Worm (Caenorhabditis elegans) whole organism, young adult: Measurements from ENCODE around the gene pph-4.2.

Experiments used
- B0019.2 ChIP-seq: fragments of 200-800 bp; sonication (Bioruptor generic); conservative IDR thresholded peaks from 2 replicates; pipeline ENCODE4 v1.3.6; 2022; ENCODE audit warnings: missing genetic modification reagents, missing genetic modification characterization, missing compliant biosample characterization
- B0261.1 ChIP-seq: sonication (generic microtip); optimal IDR thresholded peaks from 2 replicates; lab custom pipeline; 2016; ENCODE audit warnings: mild to moderate bottlenecking, missing genetic modification characterization, moderate library complexity, missing compliant biosample characterization
- C06A6.2 ChIP-seq: fragments of 200-800 bp; sonication (Bioruptor generic); conservative IDR thresholded peaks from 2 replicates; pipeline ENCODE4 v1.3.6; 2022; ENCODE audit warnings: missing genetic modification characterization, missing compliant biosample characterization
- D2030.7 ChIP-seq: fragments of 200-800 bp; sonication (Bioruptor generic); IDR thresholded peaks from 2 replicates; pipeline ENCODE4 v1.3.6; 2022; ENCODE audit warnings: missing genetic modification reagents, missing genetic modification characterization, missing compliant biosample characterization
- F10E7.11 ChIP-seq: sonication (generic microtip); optimal IDR thresholded peaks from 2 replicates; lab custom pipeline; 2017; ENCODE audit warnings: mild to moderate bottlenecking, missing genetic modification characterization, moderate library complexity, missing compliant biosample characterization
- F39B2.1 ChIP-seq: fragments of 200-800 bp; sonication (Bioruptor generic); IDR thresholded peaks from 2 replicates; pipeline ENCODE4 v1.3.6; 2022; ENCODE audit warnings: missing genetic modification reagents, missing genetic modification characterization, missing compliant biosample characterization
- F49E8.2 ChIP-seq: sonication (generic microtip); optimal IDR thresholded peaks from 3 replicates; lab custom pipeline; 2017; ENCODE audit warnings: missing genetic modification characterization, mild to moderate bottlenecking, missing compliant biosample characterization, antibody characterized with exemption, moderate library complexity; ENCODE audit not compliant: insufficient read depth
- F55B11.4 ChIP-seq: sonication (generic microtip); optimal IDR thresholded peaks from 2 replicates; lab custom pipeline; 2016; ENCODE audit warnings: missing compliant biosample characterization, missing genetic modification characterization, borderline replicate concordance; ENCODE audit not compliant: insufficient read depth
- K11D2.4 ChIP-seq: fragments of 200-800 bp; sonication (Bioruptor generic); IDR thresholded peaks from 2 replicates; pipeline ENCODE4 v1.3.6; 2022; ENCODE audit warnings: missing genetic modification reagents, missing genetic modification characterization, missing compliant biosample characterization
- Y53G8AR.9 ChIP-seq: fragments of 200-800 bp; sonication (Bioruptor generic); conservative IDR thresholded peaks from 2 replicates; pipeline ENCODE4 v1.3.6; 2022; ENCODE audit warnings: missing genetic modification reagents, missing genetic modification characterization, missing compliant biosample characterization
- Y95B8A.8 ChIP-seq: fragments of 200-800 bp; sonication (Bioruptor generic); IDR thresholded peaks from 2 replicates; pipeline ENCODE4 v1.3.6; 2022; ENCODE audit warnings: missing genetic modification reagents, missing genetic modification characterization, missing compliant biosample characterization
- akir-1 ChIP-seq: fragments of 200-800 bp; sonication (Bioruptor generic); optimal IDR thresholded peaks from 2 replicates; lab custom pipeline; 2018; ENCODE audit warnings: mild to moderate bottlenecking, missing genetic modification characterization, moderate library complexity, missing compliant biosample characterization
- aptf-3 ChIP-seq: fragments of 200-800 bp; sonication (Bioruptor generic); IDR thresholded peaks from 2 replicates; pipeline ENCODE4 v1.3.6; 2022; ENCODE audit warnings: missing genetic modification characterization, missing compliant biosample characterization
- attf-3 ChIP-seq: fragments of 200-800 bp; sonication (Bioruptor generic); conservative IDR thresholded peaks from 2 replicates; pipeline ENCODE4 v1.3.6; 2022; ENCODE audit warnings: missing genetic modification reagents, missing genetic modification characterization, missing compliant biosample characterization
- cebp-1 ChIP-seq, 2 experiments: fragments of 200-800 bp in 1 of 2; sonication (Bioruptor generic) in 1 of 2; sonication (generic microtip) in 1 of 2; IDR thresholded peaks in 1 of 2; optimal IDR thresholded peaks in 1 of 2; 2 replicates each; pipeline versions ENCODE4 v1.3.6 to Lab custom; 2017 to 2022; ENCODE audit warnings: missing compliant biosample characterization in 2 of 2, missing genetic modification characterization in 2 of 2, mild to moderate bottlenecking in 1 of 2, missing genetic modification reagents in 1 of 2, moderate library complexity in 1 of 2
- ceh-79 ChIP-seq: sonication (generic microtip); optimal IDR thresholded peaks from 2 replicates; lab custom pipeline; 2017; ENCODE audit warnings: mild to moderate bottlenecking, missing genetic modification characterization, missing compliant biosample characterization
- ceh-91 ChIP-seq: fragments of 200-800 bp; sonication (Bioruptor generic); IDR thresholded peaks from 2 replicates; pipeline ENCODE4 v1.3.6; 2022; ENCODE audit warnings: missing genetic modification reagents, missing genetic modification characterization, missing compliant biosample characterization
- chd-7 ChIP-seq: sonication (generic microtip); optimal IDR thresholded peaks from 2 replicates; lab custom pipeline; 2016; ENCODE audit warnings: mild to moderate bottlenecking, missing genetic modification characterization, moderate library complexity, missing compliant biosample characterization
- die-1 ChIP-seq: sonication (generic microtip); optimal IDR thresholded peaks from 2 replicates; lab custom pipeline; 2016; ENCODE audit warnings: missing genotype, mild to moderate bottlenecking, missing genetic modification characterization, missing compliant biosample characterization
- dox-1 ChIP-seq: fragments of 200-800 bp; sonication (Bioruptor generic); IDR thresholded peaks from 2 replicates; pipeline ENCODE4 v1.3.6; 2022; ENCODE audit warnings: missing genetic modification reagents, missing genetic modification characterization, missing compliant biosample characterization
- dpff-1 ChIP-seq: sonication (generic microtip); optimal IDR thresholded peaks from 2 replicates; lab custom pipeline; 2017; ENCODE audit warnings: mild to moderate bottlenecking, missing genetic modification characterization, missing compliant biosample characterization
- dpl-1 ChIP-seq: fragments of 150-350 bp; optimal IDR thresholded peaks from 2 replicates; lab custom pipeline; 2014; ENCODE audit warnings: missing biosample characterization, missing genetic modification reagents, missing genetic modification characterization
- efl-1 ChIP-seq: fragments of 150-350 bp; optimal IDR thresholded peaks from 2 replicates; lab custom pipeline; 2014; ENCODE audit warnings: missing biosample characterization, missing genetic modification reagents, missing genetic modification characterization
- ekl-4 ChIP-seq: fragments of 200-800 bp; sonication (Bioruptor generic); IDR thresholded peaks from 2 replicates; pipeline ENCODE4 v1.3.6; 2022; ENCODE audit warnings: missing genetic modification reagents, missing genetic modification characterization, missing compliant biosample characterization
- gei-17 ChIP-seq: fragments of 200-800 bp; sonication (Bioruptor generic); optimal IDR thresholded peaks from 2 replicates; lab custom pipeline; 2018; ENCODE audit warnings: mild to moderate bottlenecking, missing genetic modification characterization, missing compliant biosample characterization
- hsf-1 ChIP-seq: fragments of 200-800 bp; sonication (Bioruptor generic); IDR thresholded peaks from 2 replicates; pipeline ENCODE4 v1.3.6; 2022; ENCODE audit warnings: missing genetic modification reagents, missing genetic modification characterization, missing compliant biosample characterization
- lin-35 ChIP-seq, 3 experiments: fragments of 150-350 bp in 2 of 3; sonication (generic microtip) in 1 of 3; optimal IDR thresholded peaks; 2 replicates each; lab custom pipeline; 2014 to 2018; ENCODE audit warnings: missing biosample characterization in 3 of 3, missing genetic modification characterization in 3 of 3, missing genetic modification reagents in 3 of 3
- lin-54 ChIP-seq: fragments of 200-800 bp; sonication (Bioruptor generic); optimal IDR thresholded peaks from 2 replicates; lab custom pipeline; 2018; ENCODE audit warnings: mild to moderate bottlenecking, missing genetic modification characterization, missing compliant biosample characterization
- lir-1 ChIP-seq: fragments of 200-800 bp; sonication (Bioruptor generic); conservative IDR thresholded peaks from 2 replicates; pipeline ENCODE4 v1.3.6; 2022; ENCODE audit warnings: missing genetic modification reagents, missing genetic modification characterization, missing compliant biosample characterization
- lsl-1 ChIP-seq: fragments of 200-800 bp; sonication (Bioruptor generic); optimal IDR thresholded peaks from 2 replicates; lab custom pipeline; 2018; ENCODE audit warnings: mild to moderate bottlenecking, missing genetic modification characterization, moderate library complexity, missing compliant biosample characterization
- lsy-27 ChIP-seq: sonication (generic microtip); optimal IDR thresholded peaks from 2 replicates; lab custom pipeline; 2017; ENCODE audit warnings: missing genetic modification characterization, mild to moderate bottlenecking, missing compliant biosample characterization, antibody characterized with exemption, missing genotype, borderline replicate concordance; ENCODE audit not compliant: insufficient read depth
- madf-6 ChIP-seq: fragments of 200-800 bp; sonication (Bioruptor generic); IDR thresholded peaks from 2 replicates; pipeline ENCODE4 v1.3.6; 2022; ENCODE audit warnings: missing genetic modification reagents, missing genetic modification characterization, missing compliant biosample characterization
- mcd-1 ChIP-seq: fragments of 200-800 bp; sonication (Bioruptor generic); IDR thresholded peaks from 2 replicates; pipeline ENCODE4 v1.3.6; 2022; ENCODE audit warnings: missing genetic modification reagents, missing genetic modification characterization, missing compliant biosample characterization
- mxl-1 ChIP-seq: sonication (generic microtip); optimal IDR thresholded peaks from 2 replicates; lab custom pipeline; 2016; ENCODE audit warnings: missing genetic modification characterization, missing compliant biosample characterization
- nfya-2 ChIP-seq: fragments of 200-800 bp; sonication (Bioruptor generic); IDR thresholded peaks from 2 replicates; pipeline ENCODE4 v1.3.6; 2022; ENCODE audit warnings: missing genetic modification reagents, missing genetic modification characterization, missing compliant biosample characterization
- nhr-27 ChIP-seq: fragments of 200-800 bp; sonication (Bioruptor generic); optimal IDR thresholded peaks from 2 replicates; lab custom pipeline; 2018; ENCODE audit warnings: mild to moderate bottlenecking, missing genetic modification characterization, moderate library complexity, missing compliant biosample characterization
- rec-8 ChIP-seq, 2 experiments: sonication (generic microtip); optimal IDR thresholded peaks; 2 replicates each; lab custom pipeline; 2016; ENCODE audit warnings: mild to moderate bottlenecking in 2 of 2, missing genetic modification characterization in 2 of 2, missing genetic modification reagents in 2 of 2, missing genotype in 2 of 2, missing biosample characterization in 1 of 2, missing compliant biosample characterization in 1 of 2, moderate library complexity in 1 of 2
- rpc-1 ChIP-seq, 2 experiments: fragments of 150-350 bp in 1 of 2; sonication (generic microtip) in 1 of 2; optimal IDR thresholded peaks; 2 replicates each; lab custom pipeline; 2014 to 2018; ENCODE audit warnings: missing biosample characterization in 1 of 2, missing genetic modification characterization in 1 of 2, missing genetic modification reagents in 1 of 2, missing genotype in 1 of 2
- sdz-38 ChIP-seq: sonication (generic microtip); optimal IDR thresholded peaks from 2 replicates; lab custom pipeline; 2016; ENCODE audit warnings: missing genotype, missing genetic modification characterization, missing compliant biosample characterization
- sptf-2 ChIP-seq: fragments of 200-800 bp; sonication (Bioruptor generic); optimal IDR thresholded peaks from 2 replicates; lab custom pipeline; 2018; ENCODE audit warnings: mild to moderate bottlenecking, missing genetic modification characterization, missing compliant biosample characterization
- tlf-1 ChIP-seq: fragments of 200-800 bp; sonication (Bioruptor generic); optimal IDR thresholded peaks from 2 replicates; lab custom pipeline; 2018; ENCODE audit warnings: mild to moderate bottlenecking, missing genetic modification characterization, missing compliant biosample characterization
- unc-62 ChIP-seq: fragments of 150-350 bp; optimal IDR thresholded peaks from 2 replicates; lab custom pipeline; 2014; ENCODE audit warnings: missing biosample characterization, missing genetic modification reagents, missing genetic modification characterization
- xnd-1 ChIP-seq: sonication (generic microtip); optimal IDR thresholded peaks from 2 replicates; lab custom pipeline; 2016; ENCODE audit warnings: missing genotype, missing genetic modification reagents, missing genetic modification characterization, missing compliant biosample characterization
- ztf-18 ChIP-seq: sonication (generic microtip); optimal IDR thresholded peaks from 2 replicates; lab custom pipeline; 2016; ENCODE audit warnings: missing genotype, mild to moderate bottlenecking, missing genetic modification characterization, missing compliant biosample characterization
- ztf-22 ChIP-seq: fragments of 200-800 bp; sonication (Bioruptor generic); optimal IDR thresholded peaks from 2 replicates; lab custom pipeline; 2018; ENCODE audit warnings: mild to moderate bottlenecking, missing genetic modification characterization, moderate library complexity, missing compliant biosample characterization

pph-4.2 gene

ce11 chrIII:12377198-12377662 lies at the start of gene pph-4.2:
Gene pph-4.2 (minus strand): TSS chrIII:12377248.
- peak in 1 of 3 experiments; percentile 81 for TF ChIP-seq lin-35 (GFP tag; optimal IDR thresholded peaks at IDR 0.05; lab: Kevin White, UChicago)
- TF ChIP-seq ztf-18 (tag; lab: Kevin White, UChicago), result no peak
- TF ChIP-seq B0261.1 (tag; lab: Kevin White, UChicago), result no peak
- no peak for TF ChIP-seq ekl-4 (GFP tag; lab: Robert Waterston, UW)
- TF ChIP-seq mcd-1 (GFP tag; lab: Robert Waterston, UW), result peak; percentile 84
- peak; percentile 59 for TF ChIP-seq efl-1 (GFP tag; lab: Kevin White, UChicago)
- no peak for TF ChIP-seq ceh-79
- no peak for TF ChIP-seq Y53G8AR.9
- peak; percentile 81 for TF ChIP-seq lin-54 (GFP tag; lab: Kevin White, UChicago)
- TF ChIP-seq akir-1 (GFP tag; lab: Kevin White, UChicago), result no peak
- TF ChIP-seq die-1 (tag; lab: Kevin White, UChicago), result no peak
- TF ChIP-seq nhr-27, result no peak
- TF ChIP-seq dpl-1 (GFP tag; lab: Kevin White, UChicago), result peak; percentile 41
- TF ChIP-seq F10E7.11, result no peak
- no peak for TF ChIP-seq lir-1 (GFP tag; lab: Robert Waterston, UW)
- TF ChIP-seq sdz-38 (tag; lab: Kevin White, UChicago), result no peak
- TF ChIP-seq, all 124 proteins: peak for 5

- TF ChIP-seq cebp-1 (GFP tag; IDR thresholded peaks at IDR 0.05; lab: Robert Waterston, UW) (no peak), cebp-1 (tag; optimal IDR thresholded peaks at IDR 0.05; lab: Kevin White, UChicago) (no peak), xnd-1 (tag; lab: Kevin White, UChicago) (peak; percentile 94), lsy-27 (tag; lab: Kevin White, UChicago) (no peak), aptf-3 (GFP tag; lab: Robert Waterston, UW) (no peak), lin-54 (GFP tag; lab: Kevin White, UChicago) (peak; percentile 79), die-1 (tag; lab: Kevin White, UChicago) (no peak), rec-8 (tag; optimal IDR thresholded peaks at IDR 0.05; lab: Kevin White, UChicago) (peak in 1 of 2 experiments; percentile 24), nfya-2 (no peak), chd-7 (tag; lab: Kevin White, UChicago) (no peak), rpc-1 (optimal IDR thresholded peaks at IDR 0.05; lab: Kevin White, UChicago) (no peak), rpc-1 (tag; optimal IDR thresholded peaks at IDR 0.05; lab: Kevin White, UChicago) (no peak), D2030.7 (GFP tag; lab: Robert Waterston, UW) (peak; percentile 85), ceh-91 (peak; percentile 86), hsf-1 (peak; percentile 65; the same call in 1 of the 2 replicates), tlf-1 (GFP tag; lab: Kevin White, UChicago) (peak; percentile 43), attf-3 (GFP tag; lab: Robert Waterston, UW) (no peak), lsl-1 (GFP tag; lab: Kevin White, UChicago) (peak; percentile 95), nhr-27 (no peak), unc-62 (GFP tag; lab: Kevin White, UChicago) (no peak), C06A6.2 (GFP tag; lab: Robert Waterston, UW) (no peak), K11D2.4 (GFP tag; lab: Robert Waterston, UW) (no peak), F55B11.4 (tag; lab: Kevin White, UChicago) (no peak), Y95B8A.8 (GFP tag; lab: Robert Waterston, UW) (0 out of 2 replicates have a peak, but pooled peaks have one; percentile 12), gei-17 (GFP tag; lab: Kevin White, UChicago) (no peak), B0019.2 (GFP tag; lab: Robert Waterston, UW) (0 out of 2 replicates have a peak, but pooled peaks have one; percentile 7), dpff-1 (tag; lab: Kevin White, UChicago) (no peak), mcd-1 (GFP tag; lab: Robert Waterston, UW) (peak; percentile 44; the same call in 1 of the 2 replicates), madf-6 (GFP tag; lab: Robert Waterston, UW) (peak; percentile 96), sptf-2 (GFP tag; lab: Kevin White, UChicago) (no peak), ztf-22 (GFP tag; lab: Kevin White, UChicago) (no peak), dox-1 (GFP tag; lab: Robert Waterston, UW) (no peak), mxl-1 (tag; lab: Kevin White, UChicago) (no peak), F39B2.1 (GFP tag; lab: Robert Waterston, UW) (no peak), F49E8.2 (tag; lab: Kevin White, UChicago) (peak; percentile 59)
Measured at ce11 chrIII:12426558-12426957, 49.5 kb upstream of the pph-4.2 start, which contains the start of gene pie-1. Gene pie-1 (plus strand): TSS chrIII:12426893.
